Worm (Caenorhabditis elegans) whole organism, L4/young adult: Measurements from ENCODE around the gene Y41D4B.1.

Experiments
- W03F9.2 ChIP-seq: fragments of 150-350 bp; optimal IDR thresholded peaks from 2 replicates; lab custom pipeline; 2014; ENCODE audit warnings: missing biosample characterization, missing genetic modification characterization
- dao-5 ChIP-seq: sonication (generic microtip); optimal IDR thresholded peaks from 2 replicates; lab custom pipeline; 2016; ENCODE audit warnings: missing genotype, missing genetic modification characterization, moderate library complexity, missing compliant biosample characterization
- him-1 ChIP-seq: sonication (generic microtip); optimal IDR thresholded peaks from 2 replicates; lab custom pipeline; 2016; ENCODE audit warnings: missing genotype, missing genetic modification reagents, missing genetic modification characterization, missing compliant biosample characterization

Gene Y41D4B.1

DNA sequence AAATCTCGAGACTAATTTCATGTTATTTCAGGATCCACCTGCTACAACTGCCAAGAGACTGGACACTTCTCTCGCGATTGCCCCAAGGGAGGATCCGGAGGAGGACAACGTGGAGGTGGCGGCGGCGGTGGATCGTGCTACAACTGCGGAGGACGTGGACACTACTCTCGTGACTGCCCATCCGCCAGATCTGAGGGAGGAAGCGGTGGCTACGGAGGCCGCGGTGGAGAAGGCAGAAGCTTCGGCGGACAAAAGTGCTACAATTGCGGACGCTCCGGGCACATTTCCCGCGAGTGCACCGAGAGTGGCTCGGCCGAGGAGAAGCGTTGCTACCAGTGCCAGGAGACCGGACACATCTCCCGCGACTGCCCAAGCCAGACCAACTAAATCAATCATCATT is 38.0 kb downstream of the Y41D4B.1 start:
- no peak for TF ChIP-seq dao-5 (tag; lab: Kevin White, UChicago)
- no peak for TF ChIP-seq him-1 (tag; lab: Kevin White, UChicago)
- TF ChIP-seq W03F9.2 (tag; lab: Kevin White, UChicago): no peak

DNA sequence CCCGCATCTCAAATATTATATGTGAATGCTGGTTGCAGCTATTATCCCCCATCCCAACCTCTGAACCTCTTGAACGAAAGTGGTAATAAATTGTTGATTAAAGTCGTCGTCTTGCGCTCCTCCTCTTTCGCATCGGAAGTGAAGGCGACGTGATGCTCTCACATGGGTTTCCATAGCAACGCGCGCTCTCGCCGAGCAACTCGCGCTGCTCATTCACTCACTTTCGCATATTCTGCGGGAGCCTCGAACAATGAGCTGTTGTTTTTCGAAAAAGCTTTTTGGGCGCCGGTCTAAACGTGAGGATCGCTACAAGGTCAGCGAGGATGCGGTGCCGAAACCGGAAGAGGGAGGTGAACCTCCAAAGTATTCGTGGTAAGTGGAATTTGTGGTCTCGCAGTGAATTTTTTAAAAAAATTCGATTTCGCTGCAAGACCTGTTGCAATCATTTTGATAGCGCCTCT is 38.6 kb downstream of the Y41D4B.1 start, which contains the start of gene rpi-2:
rpi-2 (plus strand) TSS at position 234 of the 461 bp plus-strand sequence.
- TF ChIP-seq dao-5 (tag; lab: Kevin White, UChicago): peak; percentile 37
- TF ChIP-seq W03F9.2 (tag; lab: Kevin White, UChicago): no peak

DNA sequence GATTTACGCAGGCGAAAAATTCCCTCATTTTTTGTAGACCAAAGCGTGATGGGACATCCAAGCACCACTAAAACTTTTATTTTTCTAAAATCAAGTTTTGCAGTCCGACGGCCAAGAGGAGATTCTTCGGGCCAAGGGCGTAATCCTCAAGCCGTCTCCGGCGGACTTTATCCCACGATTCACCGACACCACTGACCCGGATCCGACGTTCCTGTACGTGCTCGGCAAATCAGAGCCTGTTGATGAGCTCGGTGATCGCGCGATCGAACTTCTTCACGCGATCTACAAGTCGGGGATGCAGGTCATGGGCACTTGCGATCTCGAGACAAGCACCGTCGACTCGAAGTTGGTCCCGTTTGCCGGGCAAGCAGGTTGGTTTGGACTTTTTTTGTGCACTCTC is 41.1 kb downstream of the Y41D4B.1 start:
- TF ChIP-seq W03F9.2 (tag; lab: Kevin White, UChicago): no peak

DNA sequence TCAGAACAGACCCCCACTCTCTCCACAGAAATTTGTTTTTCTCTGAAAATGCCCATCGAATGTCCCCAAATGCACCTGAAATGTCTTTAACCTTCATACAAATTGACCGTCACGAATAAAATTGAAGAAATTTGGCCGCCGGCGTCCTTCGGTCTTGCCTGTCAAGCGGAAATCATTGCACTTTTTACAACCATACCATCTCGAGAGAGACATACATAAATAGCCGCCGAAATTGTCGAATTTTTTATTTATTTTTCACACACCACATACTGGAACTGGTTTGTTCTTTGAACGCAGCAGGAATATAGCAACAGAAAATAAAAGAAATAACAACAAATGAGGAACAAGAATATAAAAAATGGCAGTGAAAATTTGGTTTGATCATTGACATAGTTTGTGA is 43.2 kb downstream of the Y41D4B.1 start:
- TF ChIP-seq W03F9.2 (tag; lab: Kevin White, UChicago) (no peak), dao-5 (tag; lab: Kevin White, UChicago) (no peak), him-1 (tag; lab: Kevin White, UChicago) (no peak)

DNA sequence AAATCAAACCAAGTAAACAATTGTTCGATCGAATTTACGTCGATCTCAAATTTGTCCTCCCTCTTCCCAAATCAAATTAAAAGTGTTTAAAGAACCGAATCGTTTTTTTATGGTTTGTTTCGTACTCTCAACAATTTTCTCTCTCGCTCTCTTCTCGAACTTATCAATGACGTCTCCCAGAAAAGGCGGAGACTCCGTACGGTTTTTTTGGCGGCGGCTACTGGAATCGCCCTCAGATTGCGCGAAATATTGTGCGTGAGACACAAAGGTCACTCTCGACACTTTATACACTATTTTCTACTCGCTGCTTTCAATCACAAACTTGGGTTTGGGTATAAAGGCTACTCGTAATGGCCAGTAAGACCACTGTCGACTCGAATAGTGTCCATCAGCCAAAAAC is 48.0 kb downstream of the Y41D4B.1 start, which contains the start of gene epic-2:
epic-2 (plus strand) TSS at position 317 of the 400 bp plus-strand sequence.
- TF ChIP-seq dao-5 (tag; lab: Kevin White, UChicago) (no peak), W03F9.2 (tag; lab: Kevin White, UChicago) (no peak), him-1 (tag; lab: Kevin White, UChicago) (no peak)

DNA sequence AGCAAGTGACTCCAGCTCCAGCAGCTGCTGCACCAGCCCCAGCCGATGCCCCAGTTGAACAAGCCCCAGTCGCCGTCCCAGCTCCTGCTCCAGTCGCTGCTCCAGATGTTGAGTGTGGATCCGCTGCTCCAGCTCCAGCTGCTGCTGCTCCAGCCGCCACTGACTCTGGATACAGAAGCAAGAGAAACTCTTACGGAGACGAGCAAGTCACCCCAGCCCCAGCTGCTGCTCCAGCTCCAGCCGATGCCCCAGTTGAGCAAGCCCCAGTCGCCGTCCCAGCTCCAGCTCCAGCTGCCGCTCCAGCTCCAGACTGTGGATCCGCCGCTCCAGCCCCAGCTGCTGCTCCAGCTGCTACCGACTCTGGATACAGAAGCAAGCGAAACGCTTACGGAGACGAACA is 49.1 kb downstream of the Y41D4B.1 start:
- TF ChIP-seq dao-5 (tag; lab: Kevin White, UChicago) (no peak), him-1 (tag; lab: Kevin White, UChicago) (no peak), W03F9.2 (tag; lab: Kevin White, UChicago) (no peak)

DNA sequence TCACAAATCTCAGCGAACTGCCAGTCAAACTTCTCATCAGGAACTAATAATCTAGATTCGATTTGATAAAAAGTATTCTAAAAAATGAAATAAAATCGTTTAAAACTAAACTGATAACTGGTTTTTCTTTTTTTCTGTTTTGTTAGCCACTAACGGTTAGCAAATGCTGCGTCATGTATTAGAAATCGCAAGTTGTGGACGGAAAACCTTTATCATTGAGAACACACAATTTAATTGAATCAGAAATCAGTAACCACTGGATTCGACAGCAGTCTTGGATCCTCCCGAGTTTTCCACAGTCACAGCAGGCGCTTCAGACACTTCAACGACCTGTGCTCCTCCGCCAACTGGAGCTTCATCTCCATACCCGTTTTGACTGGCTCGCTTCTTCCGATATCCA is 50.5 kb downstream of the Y41D4B.1 start:
- TF ChIP-seq W03F9.2 (tag; lab: Kevin White, UChicago): no peak
- no peak for TF ChIP-seq dao-5 (tag; lab: Kevin White, UChicago)
- no peak for TF ChIP-seq him-1 (tag; lab: Kevin White, UChicago)

DNA sequence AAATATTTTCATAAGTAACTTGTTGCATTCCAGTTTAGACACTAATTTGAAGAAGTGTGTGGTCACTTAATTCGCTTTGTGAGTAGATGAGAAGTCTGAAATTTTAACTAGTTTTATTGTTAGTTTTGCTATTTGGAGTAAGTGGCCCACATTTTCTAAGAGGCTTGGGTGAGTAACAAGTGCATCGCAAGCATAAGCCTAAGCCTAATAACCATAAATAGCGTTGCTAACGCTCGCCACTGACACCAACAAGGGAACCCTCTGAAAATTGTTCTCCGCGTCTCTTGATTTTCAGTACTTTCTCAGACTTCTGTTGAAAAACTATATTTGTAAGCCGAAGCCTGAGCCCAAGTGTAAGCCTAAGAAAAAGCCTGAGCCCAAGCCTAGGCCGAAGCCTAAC is 51.8 kb downstream of the Y41D4B.1 start, which contains the start of gene epic-3:
epic-3 (minus strand) TSS at position 101 of the 400 bp plus-strand sequence.
- TF ChIP-seq W03F9.2 (tag; lab: Kevin White, UChicago): no peak
- no peak for TF ChIP-seq dao-5 (tag; lab: Kevin White, UChicago)
- no peak for TF ChIP-seq him-1 (tag; lab: Kevin White, UChicago)

DNA sequence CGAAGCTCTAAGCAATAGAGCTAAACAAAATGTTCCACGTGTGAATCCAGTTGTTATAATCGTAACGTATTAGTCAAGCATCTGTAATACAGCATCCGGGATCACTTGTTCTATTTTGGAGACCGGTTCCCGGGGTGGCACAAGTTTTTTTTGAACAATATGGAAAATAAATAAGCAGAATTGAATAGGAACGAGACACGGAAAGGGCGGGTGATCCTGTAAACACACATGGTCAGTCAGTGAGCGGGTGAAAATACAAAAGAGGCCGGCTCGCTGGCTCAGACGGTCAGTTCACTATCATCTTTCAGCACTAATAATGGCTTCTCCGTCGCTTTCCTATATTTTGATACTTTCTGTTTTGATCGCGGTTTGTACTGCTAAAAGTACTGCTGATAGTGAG is 53.4 kb downstream of the Y41D4B.1 start, which contains the start of gene K08D12.8:
K08D12.8 (plus strand) TSS at position 301 of the 400 bp plus-strand sequence.
- TF ChIP-seq him-1 (tag; lab: Kevin White, UChicago) (no peak), W03F9.2 (tag; lab: Kevin White, UChicago) (no peak), dao-5 (tag; lab: Kevin White, UChicago) (no peak)
